Worm (Caenorhabditis elegans): ENCODE measurements around the gene vab-23.

vab-23 gene

ce11 chrII:11916945-11917344, 15.9 kb upstream of the vab-23 start:
- TF ChIP-seq elt-4 (tag; optimal IDR thresholded peaks at IDR 0.05) (no peak), pag-3 (tag; optimal IDR thresholded peaks at IDR 0.05; ENCODE audit: borderline replicate concordance) (no peak), ceh-18 (tag; optimal IDR thresholded peaks at IDR 0.05) (no peak), npax-4 (tag; optimal IDR thresholded peaks at IDR 0.05) (no peak), ets-4 (tag; optimal IDR thresholded peaks at IDR 0.05) (no peak), elt-2 (tag; optimal IDR thresholded peaks at IDR 0.05) (no peak), pat-9 (tag; optimal IDR thresholded peaks at IDR 0.05) (no peak), nhr-232 (tag; optimal IDR thresholded peaks at IDR 0.05) (no peak), sox-4 (tag; optimal IDR thresholded peaks at IDR 0.05) (no peak), fax-1 (tag; optimal IDR thresholded peaks at IDR 0.05) (no peak), nhr-11 (tag; optimal IDR thresholded peaks at IDR 0.05) (no peak), hlh-13 (GFP tag; optimal IDR thresholded peaks at IDR 0.05) (no peak), nfya-1 (tag; optimal IDR thresholded peaks at IDR 0.05) (no peak), ahr-1 (tag; optimal IDR thresholded peaks at IDR 0.05) (no peak), dmd-4 (tag; optimal IDR thresholded peaks at IDR 0.05; ENCODE audit: borderline replicate concordance) (no peak), C08G9.2 (tag; optimal IDR thresholded peaks at IDR 0.05) (no peak), ceh-24 (tag; optimal IDR thresholded peaks at IDR 0.05) (no peak), ama-1 (optimal IDR thresholded peaks at IDR 0.05) (no peak)

- TF ChIP-seq ceh-24 (tag; optimal IDR thresholded peaks at IDR 0.05), result no peak
Measured at ce11 chrII:11916555-11916941, 15.5 kb upstream of the vab-23 start.

ce11 chrII:11915770-11916554, 15.0 kb upstream of the vab-23 start, which contains the start of the genes vps-15 and hmg-12:
Gene vps-15, minus strand, starts transcription at chrII:11915852.
Gene hmg-12, plus strand, starts transcription at chrII:11916513.
- no peak for TF ChIP-seq sdc-2 (tag; optimal IDR thresholded peaks at IDR 0.05)
- peak; percentile 23 for TF ChIP-seq pax-1 (tag; optimal IDR thresholded peaks at IDR 0.05)

ce11 chrII:11914304-11914703, 13.3 kb upstream of the vab-23 start, which contains the start of gene ZK930.7:
Gene ZK930.7, plus strand, starts transcription at chrII:11914604.
- TF ChIP-seq syd-9 (tag; optimal IDR thresholded peaks at IDR 0.05) (no peak), fkh-6 (tag; optimal IDR thresholded peaks at IDR 0.05) (no peak), ceh-34 (tag; optimal IDR thresholded peaks at IDR 0.05) (no peak), odd-2 (tag; optimal IDR thresholded peaks at IDR 0.05) (no peak), lim-6 (tag; optimal IDR thresholded peaks at IDR 0.05) (no peak), pha-4 (tag; optimal IDR thresholded peaks at IDR 0.05) (no peak), sox-4 (tag; optimal IDR thresholded peaks at IDR 0.05) (no peak), unc-86 (tag; optimal IDR thresholded peaks at IDR 0.05) (no peak), unc-55 (GFP tag; optimal IDR thresholded peaks at IDR 0.05) (no peak), madf-2 (tag; optimal IDR thresholded peaks at IDR 0.05) (no peak), hlh-8 (tag; optimal IDR thresholded peaks at IDR 0.05) (no peak), ceh-9 (tag; optimal IDR thresholded peaks at IDR 0.05) (no peak), pax-1 (tag; optimal IDR thresholded peaks at IDR 0.05) (no peak), pag-3 (tag; optimal IDR thresholded peaks at IDR 0.05; ENCODE audit: borderline replicate concordance) (no peak), T23F11.4 (GFP tag; optimal IDR thresholded peaks at IDR 0.05) (no peak), ztf-16 (tag; optimal IDR thresholded peaks at IDR 0.05) (no peak), pros-1 (tag; optimal IDR thresholded peaks at IDR 0.05) (no peak), tbx-7 (tag; optimal IDR thresholded peaks at IDR 0.05) (no peak), ahr-1 (tag; optimal IDR thresholded peaks at IDR 0.05) (no peak), ceh-31 (tag; optimal IDR thresholded peaks at IDR 0.05) (no peak)

All from whole organism, late embryonic.